Worm (Caenorhabditis elegans) whole organism, young adult: Measurements from ENCODE around the gene F13H8.5.

Experiments used
- F49E8.2 ChIP-seq: sonication (generic microtip); optimal IDR thresholded peaks from 3 replicates; lab custom pipeline; 2017; ENCODE audit warnings: missing genetic modification characterization, mild to moderate bottlenecking, missing compliant biosample characterization, antibody characterized with exemption, moderate library complexity; ENCODE audit not compliant: insufficient read depth
- pha-4 ChIP-seq: fragments of 150-350 bp; sonication (generic microtip); optimal IDR thresholded peaks from 2 replicates; lab custom pipeline; 2014; ENCODE audit warnings: missing biosample characterization, missing genetic modification reagents, missing genetic modification characterization
- unc-130 ChIP-seq: sonication (generic microtip); optimal IDR thresholded peaks from 2 replicates; lab custom pipeline; 2016; ENCODE audit warnings: missing genetic modification reagents, missing genetic modification characterization, missing compliant biosample characterization
- unc-62 ChIP-seq: fragments of 150-350 bp; optimal IDR thresholded peaks from 2 replicates; lab custom pipeline; 2014; ENCODE audit warnings: missing biosample characterization, missing genetic modification reagents, missing genetic modification characterization

- TF ChIP-seq unc-62 (GFP tag; lab: Kevin White, UChicago) (no peak), F49E8.2 (tag; lab: Kevin White, UChicago) (no peak), unc-130 (no peak), pha-4 (tag; lab: Kevin White, UChicago) (no peak)
Observed at ce11 chrII:6236093-6236945, 19.6 kb downstream of the F13H8.5 start.
